Worm (Caenorhabditis elegans): Measurements from ENCODE around the gene scl-20.

The scl-20 gene

ce11 chrV:18731579-18732041 lies 2.7 kb downstream of the scl-20 start, which contains the start of the genes asp-18 and scl-19:
Gene asp-18 (minus strand): TSS chrV:18731679.
Gene scl-19 (plus strand): TSS chrV:18731991.
- TF ChIP-seq lin-40 (tag; optimal IDR thresholded peaks at IDR 0.05) (no peak), nfya-2 (GFP tag; IDR thresholded peaks at IDR 0.05) (0 out of 2 replicates have a peak, but pooled peaks have one; percentile 24), nhr-179 (tag; optimal IDR thresholded peaks at IDR 0.05) (no peak)

DNA sequence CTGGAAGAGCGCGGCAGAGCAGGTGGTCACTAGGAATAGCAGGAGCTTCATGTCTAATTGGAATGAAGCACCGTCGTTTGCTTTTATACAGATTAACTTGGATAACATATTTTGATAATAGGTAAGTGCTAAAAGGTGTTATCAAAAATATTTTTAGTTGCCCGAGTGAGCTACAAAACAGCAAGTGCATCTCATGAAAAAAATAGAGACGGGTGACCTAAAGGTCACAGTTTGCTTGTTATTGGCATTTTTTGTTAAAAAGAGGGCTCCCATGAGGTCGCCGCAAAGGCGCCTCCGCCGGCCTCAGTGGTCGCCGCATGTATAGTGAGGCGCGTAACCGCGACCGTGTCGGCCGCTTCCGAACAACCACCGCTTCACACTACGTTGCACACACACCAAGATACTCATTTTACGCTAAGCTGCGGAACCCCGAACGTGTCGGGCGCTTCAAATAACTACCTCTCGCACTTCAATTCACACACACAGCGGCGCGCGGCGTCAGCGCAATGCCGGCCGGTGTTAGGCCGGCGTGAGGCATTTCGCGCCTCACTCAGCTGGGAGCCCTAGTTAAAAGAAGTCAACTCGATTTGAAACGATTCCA lies 4.9 kb downstream of the scl-20 start, which contains the start of gene asp-19:
TSS of gene asp-19 (minus strand) at position 51 of the 601 bp plus-strand sequence.
- no peak for TF ChIP-seq nhr-179 (tag; optimal IDR thresholded peaks at IDR 0.05)
- TF ChIP-seq snpc-4 (GFP tag; optimal IDR thresholded peaks at IDR 0.05): no peak
- peak in 1 of 4 experiments; percentile 51 for TF ChIP-seq snpc-4 (tag; optimal IDR thresholded peaks at IDR 0.05)
- TF ChIP-seq bed-1 (GFP tag; IDR thresholded peaks at IDR 0.05): no peak
- TF ChIP-seq pha-4 (tag; optimal IDR thresholded peaks at IDR 0.05): no peak
- TF ChIP-seq ztf-26 (tag; optimal IDR thresholded peaks at IDR 0.05): no peak
- no peak for TF ChIP-seq ztf-22 (GFP tag; optimal IDR thresholded peaks at IDR 0.05)
- TF ChIP-seq zfh-2 (GFP tag; conservative IDR thresholded peaks at IDR 0.05): peak; percentile 65

DNA sequence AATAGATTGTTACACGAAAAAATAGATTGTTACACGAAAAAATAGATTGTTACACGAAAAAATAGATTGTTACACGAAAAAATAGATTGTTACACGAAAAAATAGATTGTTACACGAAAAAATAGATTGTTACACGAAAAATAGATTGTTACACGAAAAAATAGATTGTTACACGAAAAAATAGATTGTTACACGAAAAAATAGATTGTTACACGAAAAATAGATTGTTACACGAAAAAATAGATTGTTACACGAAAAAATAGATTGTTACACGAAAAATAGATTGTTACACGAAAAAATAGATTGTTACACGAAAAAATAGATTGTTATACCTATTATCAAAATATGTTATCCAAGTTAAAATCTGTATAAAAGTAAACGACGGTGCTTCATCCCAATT lies 6.0 kb downstream of the scl-20 start:
- TF ChIP-seq egrh-3 (GFP tag; IDR thresholded peaks at IDR 0.05): peak; percentile 93

DNA sequence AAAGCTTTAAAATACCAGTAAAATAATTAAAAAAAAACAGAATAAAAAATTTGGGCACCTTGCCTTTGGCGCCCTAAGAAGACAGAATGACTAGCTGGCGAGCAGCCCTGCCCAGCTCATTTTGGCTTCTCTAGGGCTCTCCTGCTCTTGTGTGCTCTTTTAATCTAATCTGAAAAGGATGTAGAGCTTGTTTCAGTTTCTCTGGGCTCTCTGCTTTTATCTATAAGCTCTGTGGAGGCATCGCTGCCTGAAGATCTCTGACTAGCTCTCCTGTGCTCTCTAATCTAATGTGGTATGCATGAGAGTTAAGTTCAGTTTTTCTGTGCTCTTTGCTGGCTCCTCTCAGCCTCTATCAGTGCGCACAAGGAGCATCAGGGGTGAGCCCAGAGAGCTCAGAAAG lies 8.4 kb downstream of the scl-20 start:
- TF ChIP-seq zfh-2 (GFP tag; conservative IDR thresholded peaks at IDR 0.05): 0 out of 2 replicates have a peak, but pooled peaks have one; percentile 23
- TF ChIP-seq F10E7.11 (tag; optimal IDR thresholded peaks at IDR 0.05): no peak
- no peak for TF ChIP-seq B0261.1 (tag; optimal IDR thresholded peaks at IDR 0.05)
- TF ChIP-seq aptf-2 (GFP tag; conservative IDR thresholded peaks at IDR 0.05): no peak
- no peak for TF ChIP-seq F22D6.2 (tag; optimal IDR thresholded peaks at IDR 0.05)
- TF ChIP-seq dox-1 (GFP tag; IDR thresholded peaks at IDR 0.05): no peak

DNA sequence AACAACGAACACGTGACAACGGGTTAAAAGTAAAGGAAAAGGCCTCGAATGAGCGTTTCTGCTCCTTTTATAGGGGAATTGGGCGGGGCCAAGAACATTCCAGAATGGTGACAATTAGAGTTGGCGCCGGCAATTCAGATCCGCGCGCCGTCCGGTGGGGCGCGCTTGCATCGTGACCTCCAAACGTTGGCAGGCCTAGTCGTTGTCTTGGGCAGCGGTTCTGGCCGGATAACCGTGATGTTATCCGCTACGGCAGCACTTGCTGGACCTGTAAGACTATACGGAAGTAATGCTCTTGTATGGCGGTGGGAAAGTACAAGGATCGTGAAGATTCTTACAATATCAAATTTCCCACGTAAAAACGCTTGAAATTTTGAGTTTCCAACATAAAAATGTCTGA lies 9.5 kb downstream of the scl-20 start:
- TF ChIP-seq nhr-120 (GFP tag; IDR thresholded peaks at IDR 0.05): 0 out of 2 replicates have a peak, but pooled peaks have one; percentile 48
- TF ChIP-seq hsf-1 (GFP tag; IDR thresholded peaks at IDR 0.05): 0 out of 2 replicates have a peak, but pooled peaks have one; percentile 32
- TF ChIP-seq mcd-1 (GFP tag; IDR thresholded peaks at IDR 0.05): peak; percentile 57; the same call in 1 of the 2 replicates
- 0 out of 2 replicates have a peak, but pooled peaks have one; percentile 22 for TF ChIP-seq hmg-1.2 (GFP tag; IDR thresholded peaks at IDR 0.05)
- TF ChIP-seq zfh-2 (GFP tag; conservative IDR thresholded peaks at IDR 0.05): peak; percentile 29; the same call in 1 of the 2 replicates

DNA sequence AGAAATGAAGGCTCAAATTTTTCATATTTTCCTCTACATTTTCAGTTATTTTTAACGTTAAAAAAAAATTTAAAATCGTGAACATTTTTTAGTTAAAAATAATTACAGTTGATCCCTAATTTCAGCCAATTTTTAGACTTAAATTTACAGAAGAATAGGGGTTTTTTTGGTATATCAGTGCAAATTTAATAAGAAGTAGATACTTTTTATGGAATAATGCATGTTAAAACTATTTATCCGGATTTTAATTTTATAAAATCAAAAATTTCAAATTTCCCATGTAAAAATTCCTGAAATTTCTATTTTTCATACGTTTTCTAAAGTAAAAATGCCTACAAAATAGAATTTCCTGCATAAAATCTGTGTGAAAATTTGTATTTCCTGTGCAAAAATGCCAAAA lies 10.2 kb downstream of the scl-20 start:
- no peak for TF ChIP-seq lin-54 (GFP tag; optimal IDR thresholded peaks at IDR 0.05)
- TF ChIP-seq Y56A3A.18 (GFP tag; IDR thresholded peaks at IDR 0.05): no peak
- TF ChIP-seq nhr-80 (tag; optimal IDR thresholded peaks at IDR 0.05): no peak
- no peak for TF ChIP-seq gei-17 (GFP tag; optimal IDR thresholded peaks at IDR 0.05)
- TF ChIP-seq F52B5.7 (tag; optimal IDR thresholded peaks at IDR 0.05): no peak
- TF ChIP-seq mes-4 (tag; optimal IDR thresholded peaks at IDR 0.05): no peak
- no peak for TF ChIP-seq nhr-120 (GFP tag; IDR thresholded peaks at IDR 0.05)
- TF ChIP-seq xnd-1 (tag; optimal IDR thresholded peaks at IDR 0.05): no peak

- no peak for TF ChIP-seq ama-1 (optimal IDR thresholded peaks at IDR 0.05)
- TF ChIP-seq ama-1 (GFP tag; optimal IDR thresholded peaks at IDR 0.05): no peak
- no peak for TF ChIP-seq nhr-120 (GFP tag; IDR thresholded peaks at IDR 0.05)
- TF ChIP-seq ceh-27 (GFP tag; optimal IDR thresholded peaks at IDR 0.05): no peak
- TF ChIP-seq Y95B8A.8 (GFP tag; IDR thresholded peaks at IDR 0.05): no peak
- TF ChIP-seq hmg-1.2 (GFP tag; IDR thresholded peaks at IDR 0.05): peak; percentile 99
- no peak for TF ChIP-seq ceh-79 (tag; optimal IDR thresholded peaks at IDR 0.05)
- no peak for TF ChIP-seq lir-1 (GFP tag; conservative IDR thresholded peaks at IDR 0.05)
- no peak for TF ChIP-seq repo-1 (tag; optimal IDR thresholded peaks at IDR 0.05)
- no peak for TF ChIP-seq B0019.2 (GFP tag; conservative IDR thresholded peaks at IDR 0.05)
- no peak for TF ChIP-seq lin-40 (tag; optimal IDR thresholded peaks at IDR 0.05)
- no peak for TF ChIP-seq D2030.7 (GFP tag; IDR thresholded peaks at IDR 0.05)
- TF ChIP-seq mcd-1 (GFP tag; IDR thresholded peaks at IDR 0.05): no peak
- TF ChIP-seq chd-7 (tag; optimal IDR thresholded peaks at IDR 0.05): no peak
- TF ChIP-seq sdz-38 (tag; optimal IDR thresholded peaks at IDR 0.05): no peak
- no peak for TF ChIP-seq ztf-26 (tag; optimal IDR thresholded peaks at IDR 0.05)
Measured at ce11 chrV:18723604-18724003, 10.7 kb downstream of the scl-20 start.
